Fruit fly (Drosophila melanogaster) whole organism, embryonic: ENCODE measurements around the gene H2.0.
A peak's percentile ranks its signal among the peaks of the same experiment; 100 is the strongest.

ENCODE experiments used
- Ada2b ChIP-seq: fragments of 200-800 bp; sonication (Bioruptor generic); IDR thresholded peaks from 2 replicates; pipeline ENCODE4 v1.3.6; 2022; ENCODE audit warnings: missing biosample characterization, missing genetic modification characterization
- BEAF-32 ChIP-seq: fragments of 200-800 bp; sonication (Bioruptor generic); optimal IDR thresholded peaks from 3 replicates; lab custom pipeline; 2017; ENCODE audit warnings: missing biosample characterization, missing genetic modification characterization, mild to moderate bottlenecking, moderate library complexity, missing genetic modification reagents
- CG12219 ChIP-seq: fragments of 200-800 bp; sonication (Bioruptor generic); optimal IDR thresholded peaks from 3 replicates; lab custom pipeline; 2018; ENCODE audit warnings: missing biosample characterization, mild to moderate bottlenecking, missing genetic modification characterization
- CG12236 ChIP-seq: fragments of 200-800 bp; sonication (Bioruptor generic); optimal IDR thresholded peaks from 2 replicates; lab custom pipeline; 2016; ENCODE audit warnings: missing biosample characterization, missing genetic modification characterization
- CG12391 ChIP-seq: fragments of 200-800 bp; sonication (Bioruptor generic); optimal IDR thresholded peaks from 3 replicates; lab custom pipeline; 2018; ENCODE audit warnings: missing biosample characterization, mild to moderate bottlenecking, missing genetic modification characterization, moderate library complexity
- CG13894 ChIP-seq: fragments of 200-800 bp; sonication (Bioruptor generic); optimal IDR thresholded peaks from 3 replicates; lab custom pipeline; 2018; ENCODE audit warnings: missing biosample characterization, mild to moderate bottlenecking, missing genetic modification characterization, moderate library complexity
- CG14441 ChIP-seq: fragments of 200-800 bp; sonication (Bioruptor generic); IDR thresholded peaks from 2 replicates; pipeline ENCODE4 v1.3.6; 2022; ENCODE audit warnings: missing biosample characterization, missing genetic modification characterization
- CG15073 ChIP-seq: fragments of 200-800 bp; sonication (Bioruptor generic); optimal IDR thresholded peaks from 2 replicates; lab custom pipeline; 2016; ENCODE audit warnings: missing biosample characterization, missing genetic modification characterization
- CG16863 ChIP-seq: fragments of 200-800 bp; sonication (Bioruptor generic); optimal IDR thresholded peaks from 3 replicates; lab custom pipeline; 2016; ENCODE audit warnings: missing biosample characterization, missing genetic modification characterization
- CG17359 ChIP-seq: fragments of 200-800 bp; sonication (Bioruptor generic); optimal IDR thresholded peaks from 3 replicates; lab custom pipeline; 2018; ENCODE audit warnings: missing biosample characterization, mild to moderate bottlenecking, missing genetic modification characterization, moderate library complexity
- CG17361 ChIP-seq: fragments of 200-800 bp; sonication (Bioruptor generic); IDR thresholded peaks from 3 replicates; pipeline ENCODE4 v1.3.6; 2022; ENCODE audit warnings: missing biosample characterization, missing genetic modification characterization
- CG17385 ChIP-seq: fragments of 200-800 bp; sonication (Bioruptor generic); optimal IDR thresholded peaks from 3 replicates; lab custom pipeline; 2018; ENCODE audit warnings: missing biosample characterization, mild to moderate bottlenecking, missing genetic modification characterization
- CG30431 ChIP-seq: fragments of 200-800 bp; sonication (Bioruptor generic); optimal IDR thresholded peaks from 2 replicates; lab custom pipeline; 2017; ENCODE audit warnings: missing biosample characterization, missing genetic modification characterization
- CG3838 ChIP-seq: fragments of 200-800 bp; sonication (Bioruptor generic); optimal IDR thresholded peaks from 3 replicates; lab custom pipeline; 2016; ENCODE audit warnings: missing biosample characterization, missing genetic modification characterization
- CG6254 ChIP-seq: fragments of 200-800 bp; sonication (Bioruptor generic); optimal IDR thresholded peaks from 3 replicates; lab custom pipeline; 2017; ENCODE audit warnings: mild to moderate bottlenecking, missing biosample characterization, missing genetic modification reagents, missing genetic modification characterization
- CG6689 ChIP-seq: fragments of 200-800 bp; sonication (Bioruptor generic); IDR thresholded peaks from 2 replicates; pipeline ENCODE4 v1.3.6; 2022; ENCODE audit warnings: missing biosample characterization, missing genetic modification characterization
- CG7556 ChIP-seq: fragments of 200-800 bp; sonication (Bioruptor generic); optimal IDR thresholded peaks from 2 replicates; lab custom pipeline; 2017; ENCODE audit warnings: missing biosample characterization, mild to moderate bottlenecking, missing genetic modification characterization
- CG7745 ChIP-seq: fragments of 200-800 bp; sonication (Bioruptor generic); optimal IDR thresholded peaks from 2 replicates; lab custom pipeline; 2018; ENCODE audit warnings: missing biosample characterization, mild to moderate bottlenecking, missing genetic modification characterization, moderate library complexity
- CG9727 ChIP-seq: fragments of 200-800 bp; sonication (Bioruptor generic); optimal IDR thresholded peaks from 3 replicates; lab custom pipeline; 2017; ENCODE audit warnings: missing biosample characterization, mild to moderate bottlenecking, missing genetic modification characterization
- D ChIP-seq, 2 experiments: fragments of 200-800 bp in 1 of 2; fragments of >200 bp in 1 of 2; sonication (Bioruptor generic) in 1 of 2; optimal IDR thresholded peaks; 2 replicates in 1 of 2; 3 replicates in 1 of 2; lab custom pipeline; 2017; ENCODE audit warnings: mild to moderate bottlenecking in 1 of 2, missing biosample characterization in 1 of 2, missing genetic modification characterization in 1 of 2, missing genetic modification reagents in 1 of 2
- D19B ChIP-seq: fragments of 200-800 bp; sonication (Bioruptor generic); optimal IDR thresholded peaks from 2 replicates; lab custom pipeline; 2017; ENCODE audit warnings: missing biosample characterization, mild to moderate bottlenecking, missing genetic modification characterization
- Fer2 ChIP-seq: fragments of 200-800 bp; sonication (Bioruptor generic); optimal IDR thresholded peaks from 2 replicates; lab custom pipeline; 2018; ENCODE audit warnings: missing biosample characterization, mild to moderate bottlenecking, missing genetic modification characterization, moderate library complexity
- H2.0 ChIP-seq: fragments of 200-800 bp; sonication (Bioruptor generic); IDR thresholded peaks from 2 replicates; pipeline ENCODE4 v1.3.6; 2022; ENCODE audit warnings: missing biosample characterization, missing genetic modification characterization
- Hsf ChIP-seq: fragments of 200-800 bp; sonication (Bioruptor generic); optimal IDR thresholded peaks from 3 replicates; lab custom pipeline; 2016; ENCODE audit warnings: missing biosample characterization, missing genetic modification characterization
- Myb ChIP-seq: fragments of 200-800 bp; sonication (Bioruptor generic); optimal IDR thresholded peaks from 2 replicates; lab custom pipeline; 2016; ENCODE audit warnings: missing biosample characterization, missing genetic modification characterization
- NFAT ChIP-seq: fragments of 200-800 bp; sonication (Bioruptor generic); IDR thresholded peaks from 2 replicates; pipeline ENCODE4 v1.3.6; 2022; ENCODE audit warnings: missing biosample characterization, missing genetic modification characterization
- Six4 ChIP-seq: fragments of 200-800 bp; sonication (Bioruptor generic); optimal IDR thresholded peaks from 2 replicates; lab custom pipeline; 2016; ENCODE audit warnings: missing biosample characterization, missing genetic modification characterization
- Sry-β ChIP-seq: fragments of 200-800 bp; sonication (Bioruptor generic); optimal IDR thresholded peaks from 2 replicates; lab custom pipeline; 2018; ENCODE audit warnings: missing biosample characterization, mild to moderate bottlenecking, missing genetic modification characterization, moderate library complexity
- al ChIP-seq: fragments of 200-800 bp; sonication (Bioruptor generic); IDR thresholded peaks from 2 replicates; pipeline ENCODE4 v1.3.6; 2022; ENCODE audit warnings: missing biosample characterization, missing genetic modification characterization
- bcd ChIP-seq: fragments of 200-800 bp; sonication (Bioruptor generic); optimal IDR thresholded peaks from 2 replicates; lab custom pipeline; 2017; ENCODE audit warnings: missing biosample characterization, mild to moderate bottlenecking, missing genetic modification characterization
- cg ChIP-seq: fragments of 200-800 bp; sonication (Bioruptor generic); optimal IDR thresholded peaks from 3 replicates; lab custom pipeline; 2019; ENCODE audit warnings: missing biosample characterization, mild to moderate bottlenecking, missing genetic modification characterization, moderate library complexity
- croc ChIP-seq: fragments of 200-800 bp; sonication (Bioruptor generic); conservative IDR thresholded peaks from 3 replicates; pipeline ENCODE4 v1.3.6; 2022; ENCODE audit warnings: missing biosample characterization, missing genetic modification characterization
- dm ChIP-seq: fragments of 200-800 bp; sonication (Bioruptor generic); optimal IDR thresholded peaks from 3 replicates; lab custom pipeline; 2016; ENCODE audit warnings: missing biosample characterization, missing genetic modification characterization
- dmrt11E ChIP-seq: fragments of 200-800 bp; sonication (Bioruptor generic); optimal IDR thresholded peaks from 3 replicates; lab custom pipeline; 2018; ENCODE audit warnings: missing biosample characterization, mild to moderate bottlenecking, missing genetic modification characterization, moderate library complexity
- fd96Cb ChIP-seq: fragments of 200-800 bp; sonication (Bioruptor generic); optimal IDR thresholded peaks from 2 replicates; lab custom pipeline; 2018; ENCODE audit warnings: missing biosample characterization, mild to moderate bottlenecking, missing genetic modification characterization, moderate library complexity
- gce ChIP-seq: fragments of 200-800 bp; sonication (Bioruptor generic); IDR thresholded peaks from 3 replicates; pipeline ENCODE4 v1.3.6; 2022; ENCODE audit warnings: missing biosample characterization, missing genetic modification characterization
- gfzf ChIP-seq: fragments of 200-800 bp; sonication (Bioruptor generic); optimal IDR thresholded peaks from 2 replicates; lab custom pipeline; 2016; ENCODE audit warnings: missing biosample characterization, mild to moderate bottlenecking, missing genetic modification characterization, moderate library complexity
- ham ChIP-seq: fragments of 200-800 bp; sonication (Bioruptor generic); IDR thresholded peaks from 2 replicates; pipeline ENCODE4 v1.3.6; 2022; ENCODE audit warnings: missing biosample characterization, missing genetic modification characterization
- lola ChIP-seq, 3 experiments: fragments of >200 bp in 2 of 3; fragments of 200-800 bp in 1 of 3; sonication (Bioruptor generic) in 1 of 3; optimal IDR thresholded peaks; 2 replicates each; lab custom pipeline; 2017 to 2019; ENCODE audit warnings: missing biosample characterization in 3 of 3, missing genetic modification characterization in 3 of 3, mild to moderate bottlenecking in 1 of 3, moderate library complexity in 1 of 3
- maf-S ChIP-seq: fragments of 200-800 bp; sonication (Bioruptor generic); optimal IDR thresholded peaks from 2 replicates; lab custom pipeline; 2016; ENCODE audit warnings: missing biosample characterization, missing genetic modification characterization
- mirr ChIP-seq: fragments of 200-800 bp; sonication (Bioruptor generic); optimal IDR thresholded peaks from 3 replicates; lab custom pipeline; 2018; ENCODE audit warnings: missing biosample characterization, mild to moderate bottlenecking, missing genetic modification characterization
- phol ChIP-seq: fragments of 200-800 bp; sonication (Bioruptor generic); optimal IDR thresholded peaks from 3 replicates; lab custom pipeline; 2018; ENCODE audit warnings: missing biosample characterization, mild to moderate bottlenecking, missing genetic modification characterization, moderate library complexity
- prd ChIP-seq, 3 experiments: fragments of >200 bp in 2 of 3; fragments of 200-800 bp in 1 of 3; sonication (Bioruptor generic) in 1 of 3; optimal IDR thresholded peaks in 2 of 3; IDR thresholded peaks in 1 of 3; 2 replicates in 2 of 3; 3 replicates in 1 of 3; pipeline versions ENCODE4 v1.3.6 to Lab custom; 2017 to 2022; ENCODE audit warnings: missing biosample characterization in 1 of 3, missing genetic modification characterization in 1 of 3
- pros ChIP-seq: fragments of 200-800 bp; sonication (Bioruptor generic); optimal IDR thresholded peaks from 3 replicates; lab custom pipeline; 2019; ENCODE audit warnings: missing biosample characterization, mild to moderate bottlenecking, missing genetic modification characterization, moderate library complexity
- ranshi ChIP-seq: fragments of 200-800 bp; sonication (Bioruptor generic); IDR thresholded peaks from 2 replicates; pipeline ENCODE4 v1.3.6; 2022; ENCODE audit warnings: missing biosample characterization, missing genetic modification characterization
- ro ChIP-seq: fragments of 200-800 bp; sonication (Bioruptor generic); IDR thresholded peaks from 2 replicates; pipeline ENCODE4 v1.3.6; 2022; ENCODE audit warnings: missing biosample characterization, missing genetic modification characterization
- sc ChIP-seq, 3 experiments: fragments of >200 bp in 2 of 3; fragments of 200-800 bp in 1 of 3; sonication (Bioruptor generic) in 1 of 3; optimal IDR thresholded peaks; 2 replicates in 2 of 3; 3 replicates in 1 of 3; lab custom pipeline; 2017; ENCODE audit warnings: mild to moderate bottlenecking in 1 of 3, missing biosample characterization in 1 of 3, missing genetic modification characterization in 1 of 3, missing genetic modification reagents in 1 of 3
- sisA ChIP-seq: fragments of 200-800 bp; sonication (Bioruptor generic); IDR thresholded peaks from 2 replicates; pipeline ENCODE4 v1.3.6; 2022; ENCODE audit warnings: missing biosample characterization, missing genetic modification characterization
- sna ChIP-seq: fragments of 200-800 bp; sonication (Bioruptor generic); IDR thresholded peaks from 2 replicates; pipeline ENCODE4 v1.3.6; 2022; ENCODE audit warnings: missing biosample characterization, missing genetic modification characterization; ENCODE audit not compliant: partially characterized antibody

Gene H2.0

dm6 chr2L:6022793-6023192 lies 3.6 kb upstream of the H2.0 start (continued):
- TF ChIP-seq NFAT: no peak
- TF ChIP-seq Fer2 (tag; lab: Kevin White, UChicago): no peak
- TF ChIP-seq dmrt11E (tag; lab: Kevin White, UChicago): peak; percentile 13
- TF ChIP-seq Hsf (GFP tag; lab: Kevin White, UChicago): no peak
- no peak for TF ChIP-seq CG12236 (GFP tag; lab: Kevin White, UChicago)
- no peak for TF ChIP-seq H2.0 (GFP tag; lab: Robert Waterston, UW)
- TF ChIP-seq al (GFP tag; lab: Robert Waterston, UW): no peak
- TF ChIP-seq fd96Cb: peak; percentile 23
- no peak for TF ChIP-seq ham
- TF ChIP-seq CG17385: no peak
- no peak for TF ChIP-seq CG12219 (GFP tag; lab: Kevin White, UChicago)
- TF ChIP-seq CG30431 (GFP tag; lab: Kevin White, UChicago): no peak
- TF ChIP-seq pros: no peak
- TF ChIP-seq BEAF-32 (GFP tag; lab: Kevin White, UChicago): no peak
- TF ChIP-seq CG17359 (tag; lab: Kevin White, UChicago): peak; percentile 18
- TF ChIP-seq phol (tag; lab: Kevin White, UChicago): peak; percentile 58
- no peak for TF ChIP-seq mirr (GFP tag; lab: Kevin White, UChicago)
- no peak for TF ChIP-seq maf-S (GFP tag; lab: Kevin White, UChicago)
- no peak for TF ChIP-seq CG3838 (GFP tag; lab: Kevin White, UChicago)
- no peak for TF ChIP-seq dm (GFP tag; lab: Kevin White, UChicago)
- no peak for TF ChIP-seq CG7745 (tag; lab: Kevin White, UChicago)
- TF ChIP-seq D (optimal IDR thresholded peaks at IDR 0.05; lab: Kevin White, UChicago): no peak
- TF ChIP-seq D (GFP tag; optimal IDR thresholded peaks at IDR 0.05; lab: Kevin White, UChicago): peak; percentile 10
- no peak for TF ChIP-seq CG16863 (GFP tag; lab: Kevin White, UChicago)
- peak in 1 of 3 experiments; percentile 58 for TF ChIP-seq lola (GFP tag; optimal IDR thresholded peaks at IDR 0.05; lab: Kevin White, UChicago)
- no peak for TF ChIP-seq bcd (GFP tag; lab: Kevin White, UChicago)
- TF ChIP-seq sisA: 0 out of 2 replicates have a peak, but pooled peaks have one; percentile 27
- peak; percentile 61 for TF ChIP-seq CG17361 (GFP tag; lab: Robert Waterston, UW)
- TF ChIP-seq Sry-β (GFP tag; lab: Kevin White, UChicago): no peak
- no peak for TF ChIP-seq Six4 (GFP tag; lab: Kevin White, UChicago)
- no peak for TF ChIP-seq ranshi (GFP tag; lab: Robert Waterston, UW)
- peak; percentile 1 for TF ChIP-seq CG6254
- no peak for TF ChIP-seq CG15073 (GFP tag; lab: Kevin White, UChicago)
- TF ChIP-seq D19B (GFP tag; lab: Kevin White, UChicago): no peak
- TF ChIP-seq CG14441 (GFP tag; lab: Robert Waterston, UW): no peak
- no peak for TF ChIP-seq cg (GFP tag; lab: Kevin White, UChicago)
- no peak for TF ChIP-seq CG13894
- TF ChIP-seq sc (optimal IDR thresholded peaks at IDR 0.05; lab: Kevin White, UChicago): no peak
- no peak for TF ChIP-seq sc (GFP tag; optimal IDR thresholded peaks at IDR 0.05; lab: Kevin White, UChicago)
- TF ChIP-seq CG12391 (tag; lab: Kevin White, UChicago): no peak
- TF ChIP-seq Myb: no peak
- no peak for TF ChIP-seq Ada2b (GFP tag; lab: Robert Waterston, UW)
- no peak for TF ChIP-seq sna
- TF ChIP-seq CG9727 (GFP tag; lab: Kevin White, UChicago): peak; percentile 52
- no peak for TF ChIP-seq gfzf (GFP tag; lab: Kevin White, UChicago)
- 0 out of 2 replicates have a peak, but pooled peaks have one; percentile 24 for TF ChIP-seq CG6689 (GFP tag; lab: Robert Waterston, UW)
- TF ChIP-seq prd (optimal IDR thresholded peaks at IDR 0.05; lab: Kevin White, UChicago): no peak
- peak; percentile 30; the same call in 1 of the 3 replicates for TF ChIP-seq prd (GFP tag; IDR thresholded peaks at IDR 0.05; lab: Robert Waterston, UW)
- TF ChIP-seq ro (GFP tag; lab: Robert Waterston, UW): no peak
- TF ChIP-seq croc: peak; percentile 33; the same call in 1 of the 3 replicates
- no peak for TF ChIP-seq CG7556
- no peak for TF ChIP-seq gce (GFP tag; lab: Robert Waterston, UW)
